Worm (Caenorhabditis elegans): Measurements from ENCODE around the gene irld-50.
"Not testable (repeated sequence)": the region's sequence is repeated elsewhere in the genome, so short reads cannot be mapped to it uniquely, and the experiment has no call there.

- TF ChIP-seq zag-1 (tag; optimal IDR thresholded peaks at IDR 0.05); rbr-2 (tag; optimal IDR thresholded peaks at IDR 0.05); unc-39 (tag; optimal IDR thresholded peaks at IDR 0.05); snpc-4 (tag; optimal IDR thresholded peaks at IDR 0.05); unc-62 (GFP tag; optimal IDR thresholded peaks at IDR 0.05 in 1 of 2); unc-62 (tag; optimal IDR thresholded peaks at IDR 0.05); lsy-2 (tag; optimal IDR thresholded peaks at IDR 0.05); nhr-237 (tag; optimal IDR thresholded peaks at IDR 0.05); snpc-1.2 (GFP tag; IDR thresholded peaks at IDR 0.05); nhr-42 (GFP tag; IDR thresholded peaks at IDR 0.05); dpl-1 (GFP tag; optimal IDR thresholded peaks at IDR 0.05); T26A8.4 (GFP tag; IDR thresholded peaks at IDR 0.05); zfp-2 (tag; optimal IDR thresholded peaks at IDR 0.05); zip-2 (tag; optimal IDR thresholded peaks at IDR 0.05); daf-19 (GFP tag; conservative IDR thresholded peaks at IDR 0.05): not testable (repeated sequence)
These were observed 45.2 kb upstream of the irld-50 start for ce11 chrII:2989076-2989475.
